Fruit fly (Drosophila melanogaster): ENCODE results near the gene Hakai.

Gene Hakai

dm6 chr2L:19575626-19576298 lies 6.5 kb downstream of the Hakai start (continued):
- peak; percentile 95 for TF ChIP-seq Side (GFP tag; optimal IDR thresholded peaks at IDR 0.05)
- peak; percentile 24 for TF ChIP-seq YL-1 (GFP tag; optimal IDR thresholded peaks at IDR 0.05)
- TF ChIP-seq inv (GFP tag; IDR thresholded peaks at IDR 0.05; ENCODE audit: partially characterized antibody), result no peak
- peak; percentile 68 for TF ChIP-seq CG1024 (GFP tag; IDR thresholded peaks at IDR 0.05)
- peak; percentile 96 for TF ChIP-seq Ets97D (GFP tag; optimal IDR thresholded peaks at IDR 0.05)
- peak; percentile 98 for TF ChIP-seq Hsf (GFP tag; optimal IDR thresholded peaks at IDR 0.05)
- TF ChIP-seq Usf (GFP tag; optimal IDR thresholded peaks at IDR 0.05), result peak; percentile 93
- TF ChIP-seq ems (GFP tag; optimal IDR thresholded peaks at IDR 0.05), result peak; percentile 98
- TF ChIP-seq CG3407 (GFP tag; optimal IDR thresholded peaks at IDR 0.05), result peak; percentile 85
- no peak for TF ChIP-seq eve (GFP tag; optimal IDR thresholded peaks at IDR 0.05)
- TF ChIP-seq dmrt99B (tag; optimal IDR thresholded peaks at IDR 0.05), result peak; percentile 97
- TF ChIP-seq trh (GFP tag; optimal IDR thresholded peaks at IDR 0.05), result peak; percentile 96
- peak; percentile 94 for TF ChIP-seq fd3F (GFP tag; optimal IDR thresholded peaks at IDR 0.05)
- TF ChIP-seq tio (GFP tag; optimal IDR thresholded peaks at IDR 0.05), result peak; percentile 97
- TF ChIP-seq HLH54F (GFP tag; optimal IDR thresholded peaks at IDR 0.05), result peak; percentile 98
- TF ChIP-seq CG12071 (GFP tag; optimal IDR thresholded peaks at IDR 0.05), result peak; percentile 92
- peak; percentile 81 for TF ChIP-seq Jarid2 (GFP tag; optimal IDR thresholded peaks at IDR 0.05)
- peak; percentile 91 for TF ChIP-seq kay (GFP tag; optimal IDR thresholded peaks at IDR 0.05)
- TF ChIP-seq Dfd (GFP tag; optimal IDR thresholded peaks at IDR 0.05), result no peak
- TF ChIP-seq Drgx (GFP tag; IDR thresholded peaks at IDR 0.05), result peak; percentile 95
- TF ChIP-seq Opbp (GFP tag; IDR thresholded peaks at IDR 0.05; ENCODE audit: partially characterized antibody), result no peak
- TF ChIP-seq tna (GFP tag; IDR thresholded peaks at IDR 0.05; ENCODE audit: partially characterized antibody), result no peak
- TF ChIP-seq CG10979 (tag; optimal IDR thresholded peaks at IDR 0.05), result peak; percentile 96
- peak; percentile 92 for TF ChIP-seq CG6765 (GFP tag; optimal IDR thresholded peaks at IDR 0.05)
- peak; percentile 94 for TF ChIP-seq jigr1 (GFP tag; IDR thresholded peaks at IDR 0.05)
- TF ChIP-seq Bdp1 (GFP tag; optimal IDR thresholded peaks at IDR 0.05), result peak; percentile 89
- no peak for TF ChIP-seq cad (GFP tag; optimal IDR thresholded peaks at IDR 0.05)
- peak; percentile 82 for TF ChIP-seq ftz-f1 (GFP tag; optimal IDR thresholded peaks at IDR 0.05)
- TF ChIP-seq PHDP (tag; optimal IDR thresholded peaks at IDR 0.05), result peak; percentile 95
- TF ChIP-seq CG10431 (GFP tag; optimal IDR thresholded peaks at IDR 0.05), result peak; percentile 73
- peak; percentile 97 for TF ChIP-seq slp2 (GFP tag; optimal IDR thresholded peaks at IDR 0.05)
- TF ChIP-seq CG3838 (GFP tag; optimal IDR thresholded peaks at IDR 0.05), result peak; percentile 88
- peak; percentile 73 for TF ChIP-seq onecut (GFP tag; IDR thresholded peaks at IDR 0.05)
- TF ChIP-seq Rfx (GFP tag; IDR thresholded peaks at IDR 0.05), result peak; percentile 96
- TF ChIP-seq Abd-B (GFP tag; optimal IDR thresholded peaks at IDR 0.05), result peak; percentile 97
- TF ChIP-seq CG17802 (tag; optimal IDR thresholded peaks at IDR 0.05), result peak; percentile 87
- TF ChIP-seq gcm (GFP tag; optimal IDR thresholded peaks at IDR 0.05), result peak; percentile 85
- no peak for TF ChIP-seq ato (GFP tag; IDR thresholded peaks at IDR 0.05; ENCODE audit: partially characterized antibody)
- TF ChIP-seq CG7556 (GFP tag; optimal IDR thresholded peaks at IDR 0.05), result peak; percentile 98
- peak; percentile 95 for TF ChIP-seq dmrt11E (tag; optimal IDR thresholded peaks at IDR 0.05)
- TF ChIP-seq ap (GFP tag; IDR thresholded peaks at IDR 0.05), result peak; percentile 85
- peak; percentile 94 for TF ChIP-seq CG8944 (GFP tag; optimal IDR thresholded peaks at IDR 0.05)
- TF ChIP-seq CG30403 (GFP tag; optimal IDR thresholded peaks at IDR 0.05), result peak; percentile 99
- TF ChIP-seq CG4328 (GFP tag; optimal IDR thresholded peaks at IDR 0.05), result peak; percentile 88
- TF ChIP-seq btn (GFP tag; optimal IDR thresholded peaks at IDR 0.05), result peak; percentile 94
- peak; percentile 94 for TF ChIP-seq Blimp-1 (GFP tag; optimal IDR thresholded peaks at IDR 0.05)
- peak; percentile 90 for TF ChIP-seq odd (GFP tag; optimal IDR thresholded peaks at IDR 0.05)
- peak; percentile 92 for TF ChIP-seq klu (GFP tag; IDR thresholded peaks at IDR 0.05)
- TF ChIP-seq CG6854 (GFP tag; optimal IDR thresholded peaks at IDR 0.05), result peak; percentile 91
- TF ChIP-seq ab (GFP tag; optimal IDR thresholded peaks at IDR 0.05), result peak; percentile 54

Measured in whole organism, embryonic.